Worm (Caenorhabditis elegans) whole organism, young adult: ENCODE results near the gene F09E10.7.
A peak's percentile ranks its signal among the peaks of the same experiment; 100 is the strongest.

Experiments
- B0261.1 ChIP-seq: sonication (generic microtip); optimal IDR thresholded peaks from 2 replicates; lab custom pipeline; 2016; ENCODE audit warnings: mild to moderate bottlenecking, missing genetic modification characterization, moderate library complexity, missing compliant biosample characterization
- F10E7.11 ChIP-seq: sonication (generic microtip); optimal IDR thresholded peaks from 2 replicates; lab custom pipeline; 2017; ENCODE audit warnings: mild to moderate bottlenecking, missing genetic modification characterization, moderate library complexity, missing compliant biosample characterization
- F23B12.7 ChIP-seq: sonication (generic microtip); optimal IDR thresholded peaks from 2 replicates; lab custom pipeline; 2017; ENCODE audit warnings: missing genetic modification characterization, mild to moderate bottlenecking, missing compliant biosample characterization, antibody characterized with exemption, moderate library complexity; ENCODE audit not compliant: insufficient read depth
- K11D2.4 ChIP-seq: fragments of 200-800 bp; sonication (Bioruptor generic); IDR thresholded peaks from 2 replicates; pipeline ENCODE4 v1.3.6; 2022; ENCODE audit warnings: missing genetic modification reagents, missing genetic modification characterization, missing compliant biosample characterization
- Y79H2A.3 ChIP-seq: fragments of 200-800 bp; sonication (Bioruptor generic); conservative IDR thresholded peaks from 2 replicates; pipeline ENCODE4 v1.3.6; 2022; ENCODE audit warnings: missing genetic modification reagents, missing genetic modification characterization, missing compliant biosample characterization
- athp-1 ChIP-seq: sonication (generic microtip); optimal IDR thresholded peaks from 2 replicates; lab custom pipeline; 2017; ENCODE audit warnings: mild to moderate bottlenecking, missing genetic modification characterization, missing compliant biosample characterization
- attf-3 ChIP-seq: fragments of 200-800 bp; sonication (Bioruptor generic); conservative IDR thresholded peaks from 2 replicates; pipeline ENCODE4 v1.3.6; 2022; ENCODE audit warnings: missing genetic modification reagents, missing genetic modification characterization, missing compliant biosample characterization
- attf-5 ChIP-seq: fragments of 200-800 bp; sonication (Bioruptor generic); optimal IDR thresholded peaks from 2 replicates; lab custom pipeline; 2018; ENCODE audit warnings: mild to moderate bottlenecking, missing genetic modification characterization, missing compliant biosample characterization
- cebp-1 ChIP-seq, 2 experiments: fragments of 200-800 bp in 1 of 2; sonication (Bioruptor generic) in 1 of 2; sonication (generic microtip) in 1 of 2; IDR thresholded peaks in 1 of 2; optimal IDR thresholded peaks in 1 of 2; 2 replicates each; pipeline versions ENCODE4 v1.3.6 to Lab custom; 2017 to 2022; ENCODE audit warnings: missing compliant biosample characterization in 2 of 2, missing genetic modification characterization in 2 of 2, mild to moderate bottlenecking in 1 of 2, missing genetic modification reagents in 1 of 2, moderate library complexity in 1 of 2
- ceh-27 ChIP-seq: fragments of 200-800 bp; sonication (Bioruptor generic); optimal IDR thresholded peaks from 2 replicates; lab custom pipeline; 2018; ENCODE audit warnings: mild to moderate bottlenecking, missing genetic modification characterization, moderate library complexity, missing compliant biosample characterization
- die-1 ChIP-seq: sonication (generic microtip); optimal IDR thresholded peaks from 2 replicates; lab custom pipeline; 2016; ENCODE audit warnings: missing genotype, mild to moderate bottlenecking, missing genetic modification characterization, missing compliant biosample characterization
- dox-1 ChIP-seq: fragments of 200-800 bp; sonication (Bioruptor generic); IDR thresholded peaks from 2 replicates; pipeline ENCODE4 v1.3.6; 2022; ENCODE audit warnings: missing genetic modification reagents, missing genetic modification characterization, missing compliant biosample characterization
- egrh-3 ChIP-seq: fragments of 200-800 bp; sonication (Bioruptor generic); IDR thresholded peaks from 2 replicates; pipeline ENCODE4 v1.3.6; 2022; ENCODE audit warnings: missing genetic modification reagents, missing genetic modification characterization, missing compliant biosample characterization
- hmg-1.2 ChIP-seq: fragments of 200-800 bp; sonication (Bioruptor generic); IDR thresholded peaks from 2 replicates; pipeline ENCODE4 v1.3.6; 2022; ENCODE audit warnings: missing genetic modification reagents, missing genetic modification characterization, missing compliant biosample characterization
- hrde-1 ChIP-seq: sonication (generic microtip); optimal IDR thresholded peaks from 2 replicates; lab custom pipeline; 2016; ENCODE audit warnings: missing genetic modification characterization, mild to moderate bottlenecking, missing compliant biosample characterization, moderate library complexity, missing genotype, missing genetic modification reagents, borderline replicate concordance
- hsf-1 ChIP-seq: fragments of 200-800 bp; sonication (Bioruptor generic); IDR thresholded peaks from 2 replicates; pipeline ENCODE4 v1.3.6; 2022; ENCODE audit warnings: missing genetic modification reagents, missing genetic modification characterization, missing compliant biosample characterization
- lin-40 ChIP-seq: sonication (generic microtip); optimal IDR thresholded peaks from 2 replicates; lab custom pipeline; 2016; ENCODE audit warnings: missing genetic modification characterization, mild to moderate bottlenecking, missing compliant biosample characterization, missing genotype, missing genetic modification reagents
- lsy-27 ChIP-seq: sonication (generic microtip); optimal IDR thresholded peaks from 2 replicates; lab custom pipeline; 2017; ENCODE audit warnings: missing genetic modification characterization, mild to moderate bottlenecking, missing compliant biosample characterization, antibody characterized with exemption, missing genotype, borderline replicate concordance; ENCODE audit not compliant: insufficient read depth
- madf-8 ChIP-seq: fragments of 200-800 bp; sonication (Bioruptor generic); conservative IDR thresholded peaks from 2 replicates; pipeline ENCODE4 v1.3.6; 2022; ENCODE audit warnings: missing genetic modification reagents, missing genetic modification characterization, missing compliant biosample characterization
- nfya-1 ChIP-seq: sonication (generic microtip); optimal IDR thresholded peaks from 2 replicates; lab custom pipeline; 2017; ENCODE audit warnings: antibody characterized with exemption, missing compliant biosample characterization, missing genetic modification characterization, borderline replicate concordance; ENCODE audit not compliant: insufficient read depth
- nhr-179 ChIP-seq: sonication (generic microtip); optimal IDR thresholded peaks from 2 replicates; lab custom pipeline; 2016; ENCODE audit warnings: mild to moderate bottlenecking, missing genetic modification characterization, missing compliant biosample characterization
- nhr-80 ChIP-seq: sonication (generic microtip); optimal IDR thresholded peaks from 2 replicates; lab custom pipeline; 2016; ENCODE audit warnings: missing genetic modification characterization, missing compliant biosample characterization
- pha-4 ChIP-seq: fragments of 150-350 bp; sonication (generic microtip); optimal IDR thresholded peaks from 2 replicates; lab custom pipeline; 2014; ENCODE audit warnings: missing biosample characterization, missing genetic modification reagents, missing genetic modification characterization
- snpc-1.3 ChIP-seq: sonication (generic microtip); optimal IDR thresholded peaks from 2 replicates; lab custom pipeline; 2017; ENCODE audit warnings: missing genetic modification characterization, mild to moderate bottlenecking, missing compliant biosample characterization, antibody characterized with exemption, moderate library complexity, missing genotype, missing genetic modification reagents; ENCODE audit not compliant: insufficient read depth
- sptf-2 ChIP-seq: fragments of 200-800 bp; sonication (Bioruptor generic); optimal IDR thresholded peaks from 2 replicates; lab custom pipeline; 2018; ENCODE audit warnings: mild to moderate bottlenecking, missing genetic modification characterization, missing compliant biosample characterization
- zfh-2 ChIP-seq: fragments of 200-800 bp; sonication (Bioruptor generic); conservative IDR thresholded peaks from 2 replicates; pipeline ENCODE4 v1.3.6; 2022; ENCODE audit warnings: missing genetic modification reagents, missing genetic modification characterization, missing compliant biosample characterization
- ztf-25 ChIP-seq: fragments of 200-800 bp; sonication (Bioruptor generic); IDR thresholded peaks from 2 replicates; pipeline ENCODE4 v1.3.6; 2022; ENCODE audit warnings: missing genetic modification reagents, missing genetic modification characterization, missing compliant biosample characterization
- ztf-6 ChIP-seq: fragments of 200-800 bp; sonication (Bioruptor generic); IDR thresholded peaks from 2 replicates; pipeline ENCODE4 v1.3.6; 2022; ENCODE audit warnings: missing genetic modification reagents, missing genetic modification characterization, missing compliant biosample characterization

Gene F09E10.7

DNA sequence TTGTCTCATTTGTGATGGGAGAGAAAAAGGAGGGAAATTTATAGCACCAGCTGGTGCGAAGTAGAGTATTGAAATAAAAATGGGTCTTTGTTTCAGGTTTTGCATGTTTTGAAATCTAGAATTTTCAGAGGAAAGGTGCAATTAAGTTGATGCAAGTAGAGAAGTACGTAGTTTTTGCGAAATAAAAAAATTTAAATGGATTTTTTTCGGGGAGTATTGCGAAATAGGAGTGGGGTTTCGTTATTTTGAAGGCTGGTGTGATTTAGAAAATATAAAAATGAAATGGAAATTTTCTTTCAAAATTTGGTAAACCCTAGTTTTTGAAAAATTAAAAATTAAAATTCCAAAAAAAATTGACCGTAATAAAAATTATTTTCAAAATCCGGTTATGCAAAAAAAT is 26.5 kb upstream of the F09E10.7 start:
- TF ChIP-seq cebp-1 (GFP tag; IDR thresholded peaks at IDR 0.05; lab: Robert Waterston, UW) (peak; percentile 62; the same call in 1 of the 2 replicates), cebp-1 (tag; optimal IDR thresholded peaks at IDR 0.05; lab: Kevin White, UChicago) (peak; percentile 96), Y79H2A.3 (no peak)

DNA sequence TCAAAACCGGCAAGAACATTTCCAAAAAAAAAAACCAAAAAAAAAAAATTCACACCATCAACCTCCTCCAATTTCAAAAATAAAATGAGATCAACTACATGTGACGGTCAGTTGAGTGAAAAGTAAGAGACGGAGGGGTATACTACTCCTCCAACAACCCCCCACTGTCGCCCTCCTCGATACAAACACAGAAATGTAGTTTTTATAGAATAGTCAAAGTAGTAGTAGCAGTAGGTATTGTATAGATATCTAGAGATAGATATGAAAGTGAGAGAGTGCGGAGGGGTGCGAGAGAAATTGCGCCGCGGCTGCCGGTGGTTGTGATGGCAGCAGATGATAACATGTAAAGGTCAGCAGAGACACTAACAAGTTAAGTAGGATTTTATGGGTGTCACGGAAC is 25.7 kb upstream of the F09E10.7 start:
- no peak for TF ChIP-seq dox-1
- 0 out of 2 replicates have a peak, but pooled peaks have one; percentile 33 for TF ChIP-seq K11D2.4 (GFP tag; lab: Robert Waterston, UW)
- TF ChIP-seq ceh-27: peak; percentile 5
- TF ChIP-seq lin-40 (tag; lab: Kevin White, UChicago): peak; percentile 33

DNA sequence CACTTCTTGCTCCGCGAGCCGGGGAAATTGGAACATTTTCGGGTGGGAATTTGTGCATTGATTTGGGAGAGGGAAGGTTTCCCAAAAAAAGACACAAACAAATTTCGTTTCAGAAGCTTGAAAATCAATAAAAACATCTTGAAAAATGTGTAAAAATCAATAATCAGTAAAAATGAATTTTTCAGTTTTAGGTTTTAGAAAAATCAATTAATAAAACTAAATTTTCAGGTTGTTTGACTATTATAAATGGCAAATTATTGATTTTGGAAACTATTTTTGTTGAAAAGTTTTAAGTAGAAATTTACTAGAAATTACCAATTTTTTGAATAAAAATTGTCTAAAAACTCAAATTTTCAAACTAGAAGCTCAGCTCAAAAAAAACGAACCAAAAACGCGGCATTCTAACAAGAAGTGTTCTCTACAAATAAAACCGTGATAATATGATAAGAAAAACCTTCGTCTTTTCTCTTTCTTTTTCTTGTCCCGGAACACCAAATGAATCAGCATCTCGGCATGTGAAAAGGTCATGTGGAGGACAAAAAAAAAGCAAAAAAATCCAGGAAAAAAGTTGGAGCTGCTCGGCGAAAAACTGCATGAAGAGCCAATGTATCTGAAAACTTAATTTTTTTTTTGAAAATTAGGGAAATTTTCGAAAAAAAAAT is 24.0 kb upstream of the F09E10.7 start:
- TF ChIP-seq attf-3 (GFP tag; lab: Robert Waterston, UW): no peak
- TF ChIP-seq nhr-80 (tag; lab: Kevin White, UChicago): peak; percentile 23

DNA sequence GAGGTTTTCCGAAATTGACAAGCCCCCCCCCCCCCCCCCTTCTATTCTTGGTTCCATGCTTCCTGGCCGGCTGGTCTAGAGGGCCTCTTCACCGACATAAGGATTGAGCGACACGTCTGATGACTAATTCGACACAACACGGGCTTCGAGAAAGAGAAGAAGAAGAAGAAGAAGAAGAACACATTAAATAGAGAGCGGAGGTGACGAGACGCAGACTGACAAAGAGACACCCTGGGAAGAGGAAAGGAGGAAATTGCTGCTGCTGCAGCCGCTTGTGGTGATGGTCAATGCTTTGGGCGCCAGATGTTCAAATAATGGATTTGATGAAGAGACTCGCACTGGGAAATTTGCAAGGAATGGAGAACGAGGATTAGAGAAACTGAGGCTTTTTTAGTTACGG is 22.9 kb upstream of the F09E10.7 start:
- peak; percentile 25 for TF ChIP-seq F23B12.7
- peak; percentile 83 for TF ChIP-seq zfh-2 (GFP tag; lab: Robert Waterston, UW)
- TF ChIP-seq cebp-1 (GFP tag; IDR thresholded peaks at IDR 0.05; lab: Robert Waterston, UW): no peak
- peak; percentile 39 for TF ChIP-seq cebp-1 (tag; optimal IDR thresholded peaks at IDR 0.05; lab: Kevin White, UChicago)
- TF ChIP-seq hmg-1.2 (GFP tag; lab: Robert Waterston, UW): peak; percentile 69; the same call in 1 of the 2 replicates
- no peak for TF ChIP-seq madf-8
- peak; percentile 47 for TF ChIP-seq egrh-3 (GFP tag; lab: Robert Waterston, UW)
- TF ChIP-seq attf-5 (GFP tag; lab: Kevin White, UChicago): peak; percentile 2
- no peak for TF ChIP-seq ztf-25
- TF ChIP-seq ceh-27: peak; percentile 50
- TF ChIP-seq, all 124 proteins: peak for 7

DNA sequence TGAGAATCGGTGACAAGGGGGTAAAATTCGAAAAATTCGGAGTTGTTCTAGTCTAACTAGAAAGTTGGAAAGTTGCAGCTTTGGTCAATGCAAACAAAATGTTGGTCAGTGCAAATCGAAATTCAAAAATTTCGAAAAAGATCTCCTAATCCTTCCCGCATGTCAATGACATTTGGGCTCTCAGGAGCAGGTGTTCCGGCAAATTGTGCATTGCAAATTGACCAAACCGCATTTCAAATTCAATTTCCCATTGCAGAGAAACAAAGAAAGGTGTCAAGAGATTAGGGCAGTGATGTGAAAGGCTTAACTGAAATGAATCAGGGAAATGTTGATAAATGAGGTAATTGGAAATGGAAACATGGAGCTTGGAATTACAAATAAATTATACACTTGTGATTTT is 21.6 kb upstream of the F09E10.7 start:
- TF ChIP-seq hmg-1.2 (GFP tag; lab: Robert Waterston, UW) (no peak), lsy-27 (tag; lab: Kevin White, UChicago) (no peak), pha-4 (tag; lab: Kevin White, UChicago) (no peak), nhr-179 (no peak), hrde-1 (no peak), attf-5 (GFP tag; lab: Kevin White, UChicago) (no peak), hsf-1 (GFP tag; lab: Robert Waterston, UW) (no peak), die-1 (tag; lab: Kevin White, UChicago) (no peak), F10E7.11 (tag; lab: Kevin White, UChicago) (no peak), sptf-2 (GFP tag; lab: Kevin White, UChicago) (no peak)

DNA sequence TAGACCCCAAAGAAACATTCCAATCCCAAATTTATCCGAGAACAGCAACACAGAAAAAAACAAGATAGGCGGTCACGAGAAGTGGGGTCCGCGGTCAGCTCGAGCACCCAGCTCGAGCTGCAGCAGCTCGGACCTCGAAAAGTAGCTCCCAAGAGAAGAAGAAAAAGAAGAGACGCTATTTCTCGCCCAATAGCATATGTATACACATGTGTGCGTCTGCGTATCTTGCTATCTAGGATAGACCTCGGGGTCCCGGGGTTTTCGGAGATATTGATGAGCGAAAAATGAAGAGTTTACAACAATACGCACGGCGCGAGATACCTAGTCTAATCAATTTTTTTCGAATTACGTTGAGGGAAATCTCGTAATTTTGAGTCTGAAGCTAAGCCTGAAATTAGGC is 20.4 kb upstream of the F09E10.7 start:
- no peak for TF ChIP-seq athp-1 (tag; lab: Kevin White, UChicago)
- TF ChIP-seq snpc-1.3 (tag; lab: Kevin White, UChicago): no peak
- no peak for TF ChIP-seq cebp-1 (GFP tag; IDR thresholded peaks at IDR 0.05; lab: Robert Waterston, UW)
- TF ChIP-seq cebp-1 (tag; optimal IDR thresholded peaks at IDR 0.05; lab: Kevin White, UChicago): peak; percentile 7
- no peak for TF ChIP-seq nfya-1 (tag; lab: Kevin White, UChicago)
- TF ChIP-seq ztf-6: no peak
- no peak for TF ChIP-seq B0261.1 (tag; lab: Kevin White, UChicago)
